Fruit fly (Drosophila melanogaster) whole organism, embryonic: ENCODE measurements around the gene Invadolysin.
A peak's percentile ranks its signal among the peaks of the same experiment; 100 is the strongest.

ENCODE experiments used
- BtbVII ChIP-seq: fragments of 200-800 bp; sonication (Bioruptor generic); optimal IDR thresholded peaks from 3 replicates; lab custom pipeline; 2017; ENCODE audit warnings: missing biosample characterization, mild to moderate bottlenecking, missing genetic modification characterization
- CG11085 ChIP-seq: fragments of 200-800 bp; sonication (Bioruptor generic); IDR thresholded peaks from 2 replicates; pipeline ENCODE4 v1.3.6; 2022; ENCODE audit warnings: missing biosample characterization, missing genetic modification characterization
- CG11093 ChIP-seq: fragments of 200-800 bp; sonication (Bioruptor generic); IDR thresholded peaks from 3 replicates; pipeline ENCODE4 v1.3.6; 2022; ENCODE audit warnings: missing biosample characterization, missing genetic modification characterization
- CG11398 ChIP-seq: fragments of 200-800 bp; sonication (Bioruptor generic); optimal IDR thresholded peaks from 2 replicates; lab custom pipeline; 2016; ENCODE audit warnings: missing biosample characterization, missing genetic modification characterization
- CG11695 ChIP-seq: fragments of 200-800 bp; sonication (Bioruptor generic); IDR thresholded peaks from 3 replicates; pipeline ENCODE4 v1.3.6; 2022; ENCODE audit warnings: missing biosample characterization, missing genetic modification characterization
- CG13894 ChIP-seq: fragments of 200-800 bp; sonication (Bioruptor generic); optimal IDR thresholded peaks from 3 replicates; lab custom pipeline; 2018; ENCODE audit warnings: missing biosample characterization, mild to moderate bottlenecking, missing genetic modification characterization, moderate library complexity
- CG14860 ChIP-seq: fragments of 200-800 bp; sonication (Bioruptor generic); IDR thresholded peaks from 3 replicates; pipeline ENCODE4 v1.3.6; 2022; ENCODE audit warnings: missing biosample characterization, missing genetic modification characterization; ENCODE audit not compliant: partially characterized antibody
- CG15601 ChIP-seq: fragments of 200-800 bp; sonication (Bioruptor generic); optimal IDR thresholded peaks from 3 replicates; lab custom pipeline; 2019; ENCODE audit warnings: missing biosample characterization, mild to moderate bottlenecking, missing genetic modification characterization, moderate library complexity
- CG16779 ChIP-seq: fragments of 200-800 bp; sonication (Bioruptor generic); IDR thresholded peaks from 2 replicates; pipeline ENCODE4 v1.3.6; 2022; ENCODE audit warnings: missing biosample characterization, missing genetic modification characterization
- CG17186 ChIP-seq: fragments of 200-800 bp; sonication (Bioruptor generic); optimal IDR thresholded peaks from 3 replicates; lab custom pipeline; 2017; ENCODE audit warnings: missing biosample characterization, missing genetic modification reagents, missing genetic modification characterization
- CG17361 ChIP-seq: fragments of 200-800 bp; sonication (Bioruptor generic); IDR thresholded peaks from 3 replicates; pipeline ENCODE4 v1.3.6; 2022; ENCODE audit warnings: missing biosample characterization, missing genetic modification characterization
- CG2202 ChIP-seq: fragments of 200-800 bp; sonication (Bioruptor generic); optimal IDR thresholded peaks from 2 replicates; lab custom pipeline; 2018; ENCODE audit warnings: missing biosample characterization, mild to moderate bottlenecking, missing genetic modification characterization
- CG31365 ChIP-seq: fragments of 200-800 bp; sonication (Bioruptor generic); optimal IDR thresholded peaks from 2 replicates; lab custom pipeline; 2018; ENCODE audit warnings: missing biosample characterization, mild to moderate bottlenecking, missing genetic modification characterization
- CG31388 ChIP-seq: fragments of 200-800 bp; sonication (Bioruptor generic); optimal IDR thresholded peaks from 2 replicates; lab custom pipeline; 2016; ENCODE audit warnings: missing biosample characterization, missing genetic modification characterization
- CG3281 ChIP-seq: fragments of 200-800 bp; sonication (Bioruptor generic); optimal IDR thresholded peaks from 3 replicates; lab custom pipeline; 2017; ENCODE audit warnings: missing biosample characterization, mild to moderate bottlenecking, missing genetic modification characterization
- CG3407 ChIP-seq: fragments of 200-800 bp; sonication (Bioruptor generic); optimal IDR thresholded peaks from 2 replicates; lab custom pipeline; 2018; ENCODE audit warnings: missing biosample characterization, mild to moderate bottlenecking, missing genetic modification characterization
- CG3847 ChIP-seq: fragments of 200-800 bp; sonication (Bioruptor generic); IDR thresholded peaks from 2 replicates; pipeline ENCODE4 v1.3.6; 2022; ENCODE audit warnings: missing biosample characterization, missing genetic modification characterization
- CG4282 ChIP-seq: fragments of 200-800 bp; sonication (Bioruptor generic); optimal IDR thresholded peaks from 2 replicates; lab custom pipeline; 2016; ENCODE audit warnings: missing biosample characterization, missing genetic modification characterization
- CG43689 ChIP-seq: fragments of 200-800 bp; sonication (Bioruptor generic); IDR thresholded peaks from 2 replicates; pipeline ENCODE4 v1.3.6; 2022; ENCODE audit warnings: missing biosample characterization, missing genetic modification characterization
- CG4424 ChIP-seq: fragments of 200-800 bp; sonication (Bioruptor generic); optimal IDR thresholded peaks from 3 replicates; lab custom pipeline; 2016; ENCODE audit warnings: missing biosample characterization, missing genetic modification characterization
- CG7372 ChIP-seq: fragments of 200-800 bp; sonication (Bioruptor generic); IDR thresholded peaks from 2 replicates; pipeline ENCODE4 v1.3.6; 2022; ENCODE audit warnings: missing biosample characterization, missing genetic modification characterization
- CG7745 ChIP-seq: fragments of 200-800 bp; sonication (Bioruptor generic); optimal IDR thresholded peaks from 2 replicates; lab custom pipeline; 2018; ENCODE audit warnings: missing biosample characterization, mild to moderate bottlenecking, missing genetic modification characterization, moderate library complexity
- CG8924 ChIP-seq: fragments of 200-800 bp; optimal IDR thresholded peaks from 3 replicates; lab custom pipeline; 2019; ENCODE audit warnings: missing biosample characterization, mild to moderate bottlenecking, missing genetic modification characterization, moderate library complexity
- CG9797 ChIP-seq: fragments of 200-800 bp; sonication (Bioruptor generic); optimal IDR thresholded peaks from 3 replicates; lab custom pipeline; 2018; ENCODE audit warnings: missing biosample characterization, mild to moderate bottlenecking, missing genetic modification characterization
- D19A ChIP-seq: fragments of 200-800 bp; optimal IDR thresholded peaks from 3 replicates; lab custom pipeline; 2019; ENCODE audit warnings: missing biosample characterization, mild to moderate bottlenecking, missing genetic modification characterization, moderate library complexity
- Dek ChIP-seq: fragments of 200-800 bp; sonication (Bioruptor generic); optimal IDR thresholded peaks from 3 replicates; lab custom pipeline; 2019; ENCODE audit warnings: missing biosample characterization, mild to moderate bottlenecking, missing genetic modification characterization, moderate library complexity
- E2f2 ChIP-seq: fragments of 200-800 bp; sonication (Bioruptor generic); IDR thresholded peaks from 2 replicates; pipeline ENCODE4 v1.3.6; 2022; ENCODE audit warnings: missing biosample characterization, missing genetic modification characterization
- Gsc ChIP-seq: fragments of 200-800 bp; sonication (Bioruptor generic); IDR thresholded peaks from 2 replicates; pipeline ENCODE4 v1.3.6; 2022; ENCODE audit warnings: missing biosample characterization, missing genetic modification characterization
- Ravus ChIP-seq: fragments of 200-800 bp; sonication (Bioruptor generic); IDR thresholded peaks from 2 replicates; pipeline ENCODE4 v1.3.6; 2022; ENCODE audit warnings: missing biosample characterization, missing genetic modification characterization
- Rx ChIP-seq: fragments of 200-800 bp; sonication (Bioruptor generic); IDR thresholded peaks from 2 replicates; pipeline ENCODE4 v1.3.6; 2022; ENCODE audit warnings: missing biosample characterization, missing genetic modification characterization
- Sox102F ChIP-seq: fragments of 200-800 bp; sonication (Bioruptor generic); optimal IDR thresholded peaks from 2 replicates; lab custom pipeline; 2018; ENCODE audit warnings: missing biosample characterization, mild to moderate bottlenecking, missing genetic modification characterization, moderate library complexity
- Sry-δ ChIP-seq: fragments of 200-800 bp; sonication (Bioruptor generic); optimal IDR thresholded peaks from 2 replicates; lab custom pipeline; 2016; ENCODE audit warnings: missing biosample characterization, missing genetic modification characterization
- TFAM ChIP-seq: fragments of 200-800 bp; sonication (Bioruptor generic); optimal IDR thresholded peaks from 2 replicates; lab custom pipeline; 2017; ENCODE audit warnings: missing biosample characterization, missing genetic modification characterization, inconsistent platforms
- Xbp1 ChIP-seq: fragments of 200-800 bp; sonication (Bioruptor generic); optimal IDR thresholded peaks from 3 replicates; lab custom pipeline; 2016; ENCODE audit warnings: missing biosample characterization, mild to moderate bottlenecking, missing genetic modification characterization
- cas ChIP-seq: fragments of 200-800 bp; sonication (Bioruptor generic); IDR thresholded peaks from 2 replicates; pipeline ENCODE4 v1.3.6; 2022; ENCODE audit warnings: missing biosample characterization, missing genetic modification characterization
- dati ChIP-seq: fragments of 200-800 bp; sonication (Bioruptor generic); IDR thresholded peaks from 2 replicates; pipeline ENCODE4 v1.3.6; 2022; ENCODE audit warnings: missing biosample characterization, missing genetic modification characterization
- ems ChIP-seq: fragments of 200-800 bp; sonication (Bioruptor generic); optimal IDR thresholded peaks from 3 replicates; lab custom pipeline; 2016; ENCODE audit warnings: missing biosample characterization, missing genetic modification characterization
- gce ChIP-seq: fragments of 200-800 bp; sonication (Bioruptor generic); IDR thresholded peaks from 3 replicates; pipeline ENCODE4 v1.3.6; 2022; ENCODE audit warnings: missing biosample characterization, missing genetic modification characterization
- gcm ChIP-seq: fragments of 200-800 bp; sonication (Bioruptor generic); optimal IDR thresholded peaks from 2 replicates; lab custom pipeline; 2019; ENCODE audit warnings: missing biosample characterization, mild to moderate bottlenecking, missing genetic modification characterization, moderate library complexity
- hth ChIP-seq: fragments of >200 bp; optimal IDR thresholded peaks from 2 replicates; lab custom pipeline; 2017; ENCODE audit warnings: inconsistent platforms
- lov ChIP-seq, 2 experiments: fragments of 200-800 bp in 1 of 2; fragments of >200 bp in 1 of 2; sonication (Bioruptor generic) in 1 of 2; IDR thresholded peaks in 1 of 2; optimal IDR thresholded peaks in 1 of 2; 2 replicates in 1 of 2; 3 replicates in 1 of 2; pipeline versions ENCODE4 v1.3.6 to Lab custom; 2017 to 2022; ENCODE audit warnings: missing biosample characterization in 1 of 2, missing genetic modification characterization in 1 of 2
- mld ChIP-seq: fragments of 200-800 bp; sonication (Bioruptor generic); IDR thresholded peaks from 3 replicates; pipeline ENCODE4 v1.3.6; 2022; ENCODE audit warnings: missing biosample characterization, missing genetic modification characterization; ENCODE audit not compliant: partially characterized antibody
- pros ChIP-seq: fragments of 200-800 bp; sonication (Bioruptor generic); optimal IDR thresholded peaks from 3 replicates; lab custom pipeline; 2019; ENCODE audit warnings: missing biosample characterization, mild to moderate bottlenecking, missing genetic modification characterization, moderate library complexity
- row ChIP-seq: fragments of 200-800 bp; sonication (Bioruptor generic); IDR thresholded peaks from 3 replicates; pipeline ENCODE4 v1.3.6; 2022; ENCODE audit warnings: missing biosample characterization, missing genetic modification characterization
- slou ChIP-seq: fragments of 200-800 bp; sonication (Bioruptor generic); optimal IDR thresholded peaks from 3 replicates; lab custom pipeline; 2016; ENCODE audit warnings: missing biosample characterization, missing genetic modification characterization
- ssp ChIP-seq: fragments of 200-800 bp; sonication (Bioruptor generic); IDR thresholded peaks from 2 replicates; pipeline ENCODE4 v1.3.6; 2022; ENCODE audit warnings: missing biosample characterization, missing genetic modification characterization
- vnd ChIP-seq: fragments of 200-800 bp; sonication (Bioruptor generic); IDR thresholded peaks from 3 replicates; pipeline ENCODE4 v1.3.6; 2022; ENCODE audit warnings: missing biosample characterization, missing genetic modification characterization; ENCODE audit not compliant: partially characterized antibody
- wek ChIP-seq: fragments of 200-800 bp; sonication (Bioruptor generic); optimal IDR thresholded peaks from 3 replicates; lab custom pipeline; 2018; ENCODE audit warnings: missing biosample characterization, mild to moderate bottlenecking, missing genetic modification characterization, moderate library complexity
- z ChIP-seq: fragments of 200-800 bp; sonication (Bioruptor generic); IDR thresholded peaks from 3 replicates; pipeline ENCODE4 v1.3.6; 2022; ENCODE audit warnings: missing biosample characterization, missing genetic modification characterization

Invadolysin gene

dm6 chr3R:10097531-10098295, 46.8 kb upstream of the Invadolysin start (continued):
- peak; percentile 24 for TF ChIP-seq gcm (GFP tag; lab: Kevin White, UChicago)
- TF ChIP-seq Rx, result peak; percentile 61
- TF ChIP-seq CG31365 (tag; lab: Kevin White, UChicago), result no peak
- peak; percentile 62 for TF ChIP-seq Xbp1
- peak; percentile 63 for TF ChIP-seq Dek (tag; lab: Kevin White, UChicago)
- no peak for TF ChIP-seq Ravus
- TF ChIP-seq pros (GFP tag; lab: Kevin White, UChicago), result no peak
- TF ChIP-seq vnd, result no peak; the same call in 2 of the 3 replicates
- no peak for TF ChIP-seq CG2202 (tag; lab: Kevin White, UChicago)
- TF ChIP-seq D19A (tag; lab: Kevin White, UChicago), result peak; percentile 93
- TF ChIP-seq row (GFP tag; lab: Robert Waterston, UW), result peak; percentile 78
- TF ChIP-seq dati (GFP tag; lab: Robert Waterston, UW), result no peak
- TF ChIP-seq slou (GFP tag; lab: Kevin White, UChicago), result no peak
- TF ChIP-seq CG17186 (GFP tag; lab: Kevin White, UChicago), result no peak
- TF ChIP-seq gce (GFP tag; lab: Robert Waterston, UW), result no peak
- TF ChIP-seq Gsc (GFP tag; lab: Robert Waterston, UW), result no peak
- TF ChIP-seq ems, result peak; percentile 42
- TF ChIP-seq CG3281 (GFP tag; lab: Kevin White, UChicago), result peak; percentile 84
- TF ChIP-seq TFAM (GFP tag; lab: Kevin White, UChicago), result no peak
- peak; percentile 63 for TF ChIP-seq CG3847
- peak; percentile 32; the same call in 1 of the 2 replicates for TF ChIP-seq E2f2
- TF ChIP-seq CG16779 (GFP tag; lab: Robert Waterston, UW), result peak; percentile 59; the same call in 1 of the 2 replicates
- TF ChIP-seq hth (lab: Kevin White, UChicago), result no peak
- no peak for TF ChIP-seq CG43689 (GFP tag; lab: Robert Waterston, UW)
- no peak for TF ChIP-seq mld (GFP tag; lab: Robert Waterston, UW)
- TF ChIP-seq BtbVII (GFP tag; lab: Kevin White, UChicago), result peak; percentile 80
- no peak for TF ChIP-seq CG11093 (GFP tag; lab: Robert Waterston, UW)
- peak; percentile 73 for TF ChIP-seq CG7372
- TF ChIP-seq CG11695 (GFP tag; lab: Robert Waterston, UW), result 0 out of 3 replicates have a peak, but pooled peaks have one; percentile 29
- no peak for TF ChIP-seq Sry-δ (GFP tag; lab: Kevin White, UChicago)
- no peak for TF ChIP-seq lov (optimal IDR thresholded peaks at IDR 0.05; lab: Kevin White, UChicago)
- TF ChIP-seq lov (GFP tag; IDR thresholded peaks at IDR 0.05; lab: Robert Waterston, UW), result no peak
- no peak for TF ChIP-seq cas
- TF ChIP-seq CG11398 (GFP tag; lab: Kevin White, UChicago), result peak; percentile 58
- TF ChIP-seq wek, result peak; percentile 39
- TF ChIP-seq CG31388 (GFP tag; lab: Kevin White, UChicago), result no peak
- peak; percentile 76 for TF ChIP-seq CG8924 (tag; lab: Kevin White, UChicago)
- TF ChIP-seq CG15601 (tag; lab: Kevin White, UChicago), result peak; percentile 14
- TF ChIP-seq ssp (GFP tag; lab: Robert Waterston, UW), result no peak
- peak; percentile 60; the same call in 2 of the 3 replicates for TF ChIP-seq CG17361 (GFP tag; lab: Robert Waterston, UW)
- TF ChIP-seq Sox102F (GFP tag; lab: Kevin White, UChicago), result peak; percentile 71
- TF ChIP-seq CG9797, result no peak
- no peak for TF ChIP-seq z (GFP tag; lab: Robert Waterston, UW)
- TF ChIP-seq CG14860 (GFP tag; lab: Robert Waterston, UW), result no peak
- TF ChIP-seq CG4282 (GFP tag; lab: Kevin White, UChicago), result no peak
- TF ChIP-seq CG7745 (tag; lab: Kevin White, UChicago), result no peak
- 0 out of 2 replicates have a peak, but pooled peaks have one; percentile 25 for TF ChIP-seq CG11085 (GFP tag; lab: Robert Waterston, UW)
- TF ChIP-seq CG3407, result no peak
- TF ChIP-seq CG13894, result peak; percentile 56
- peak; percentile 11 for TF ChIP-seq CG4424 (GFP tag; lab: Kevin White, UChicago)
